Worm (Caenorhabditis elegans) whole organism, dauer: ENCODE data around the gene nas-13.

ENCODE experiments used
- unc-62 ChIP-seq: sonication (generic microtip); optimal IDR thresholded peaks from 2 replicates; lab custom pipeline; 2017; ENCODE audit warnings: missing biosample characterization, missing genetic modification reagents, missing genetic modification characterization

Gene nas-13

DNA sequence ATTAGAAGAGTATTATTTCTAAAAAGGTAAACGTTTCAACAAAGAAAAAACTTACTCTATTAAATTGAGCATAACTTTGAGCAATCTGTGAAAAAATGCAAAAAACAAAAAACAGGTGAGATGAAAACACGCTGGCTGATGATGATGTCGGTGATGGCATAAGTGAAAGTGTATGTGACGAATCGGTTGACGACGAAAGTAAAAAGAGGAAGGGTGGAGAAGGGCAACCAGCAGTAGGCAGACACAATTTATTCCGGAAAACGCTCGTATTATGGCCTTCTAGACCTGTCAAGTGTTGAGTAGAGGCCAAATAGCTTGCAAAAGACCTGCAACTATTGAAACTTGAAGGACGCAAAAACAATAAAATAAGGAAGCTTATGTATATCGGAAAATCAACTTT is at the start of gene nas-13:
TSS of gene nas-13 (minus strand) at position 323 of the 400 bp plus-strand sequence.
- no peak for TF ChIP-seq unc-62 (GFP tag; lab: Kevin White, UChicago)

DNA sequence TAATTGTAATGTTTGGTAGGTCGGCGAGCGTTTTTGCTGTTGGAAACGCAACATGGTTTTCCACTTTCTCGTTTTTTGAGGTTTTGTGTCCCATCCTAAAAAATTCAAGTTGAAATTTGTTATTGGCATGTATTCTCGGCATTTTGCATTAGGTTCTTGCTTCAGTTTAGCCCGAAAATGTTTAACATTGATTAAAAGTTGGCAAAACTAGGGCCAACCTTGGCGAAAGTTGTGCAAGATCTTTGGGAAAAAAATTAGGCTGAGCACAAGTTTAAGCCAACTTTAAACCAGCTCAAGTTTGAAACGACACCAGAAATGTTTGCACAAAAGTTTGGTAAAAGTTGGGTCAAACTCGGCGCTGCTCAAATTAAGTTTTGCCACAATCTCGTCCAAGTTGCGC is 49.3 kb upstream of the nas-13 start, which contains the start of gene exc-1:
TSS of gene exc-1 (minus strand) at position 101 of the 400 bp plus-strand sequence.
- no peak for TF ChIP-seq unc-62 (GFP tag; lab: Kevin White, UChicago)

- TF ChIP-seq unc-62 (GFP tag; lab: Kevin White, UChicago) = no peak
Measured at ce11 chrX:15469957-15470548, 42.0 kb upstream of the nas-13 start.

DNA sequence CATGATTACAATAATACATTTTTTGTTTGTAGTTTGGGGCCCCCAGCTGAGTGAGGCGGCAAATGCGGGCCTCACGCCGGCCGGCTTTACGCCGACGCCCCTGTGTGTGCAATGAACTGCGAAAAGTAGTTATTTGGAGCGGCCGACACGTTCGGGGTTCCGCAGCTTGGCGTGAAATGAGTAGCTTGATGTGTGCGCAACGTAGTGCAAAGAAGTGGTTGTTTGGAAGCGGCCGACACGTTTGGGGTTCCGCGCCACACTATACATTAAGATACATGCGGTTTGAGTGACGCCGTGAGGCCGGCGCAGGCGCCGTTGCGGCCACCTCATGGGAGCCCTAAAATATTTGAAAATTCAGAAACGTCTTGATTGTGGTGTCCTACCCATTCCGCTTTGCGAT is 40.6 kb upstream of the nas-13 start:
- no peak for TF ChIP-seq unc-62 (GFP tag; lab: Kevin White, UChicago)

DNA sequence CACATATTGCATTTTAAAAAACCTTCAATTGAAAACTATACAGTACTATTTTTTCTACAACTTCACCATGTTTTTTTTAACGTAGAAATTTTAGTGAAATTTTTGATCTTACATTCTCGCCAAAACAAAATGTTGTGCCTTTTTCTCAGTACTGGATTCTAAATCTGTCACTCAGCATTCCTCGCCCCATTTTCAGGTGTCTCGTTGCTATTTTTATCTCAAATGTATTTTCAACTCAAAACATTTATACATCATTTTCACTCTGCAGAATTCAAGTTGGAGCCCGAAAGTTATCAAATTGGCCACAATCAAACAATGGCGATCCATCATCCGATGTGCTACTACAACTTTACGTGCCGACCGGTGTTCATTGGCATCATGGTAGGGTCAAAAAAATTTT is 38.0 kb upstream of the nas-13 start, which contains the start of gene sprr-1:
TSS of gene sprr-1 (plus strand) at position 269 of the 400 bp plus-strand sequence.
- no peak for TF ChIP-seq unc-62 (GFP tag; lab: Kevin White, UChicago)

ce11 chrX:15465050-15465449 is 37.0 kb upstream of the nas-13 start:
- no peak for TF ChIP-seq unc-62 (GFP tag; lab: Kevin White, UChicago)

DNA sequence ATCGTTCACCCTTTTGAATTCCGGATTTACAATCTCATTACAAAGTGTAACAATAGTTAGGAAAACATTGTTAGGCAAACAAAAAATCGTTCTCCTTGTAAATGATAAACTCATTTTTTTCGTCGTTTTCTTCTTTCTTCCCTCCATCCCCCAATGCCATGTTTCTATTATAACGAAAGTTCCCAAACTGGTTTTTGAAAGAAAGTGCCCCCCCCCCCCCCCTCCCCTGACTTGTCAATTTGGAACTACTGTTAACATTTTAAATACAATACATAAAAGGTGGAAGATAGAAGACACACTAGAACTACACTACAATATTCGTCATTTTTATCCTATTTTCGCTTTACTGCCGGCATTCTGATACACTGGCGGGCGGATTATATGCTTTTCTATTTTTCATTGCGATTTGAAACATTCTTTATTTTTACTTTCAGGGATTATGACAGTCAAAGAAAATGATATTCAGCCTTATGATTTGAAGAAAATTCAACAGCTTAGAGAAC is 18.3 kb upstream of the nas-13 start, which contains the start of gene R03A10.5:
TSS of gene R03A10.5 (plus strand) at position 431 of the 503 bp plus-strand sequence.
- no peak for TF ChIP-seq unc-62 (GFP tag; lab: Kevin White, UChicago)

- TF ChIP-seq unc-62 (GFP tag; lab: Kevin White, UChicago) = no peak
Measured at ce11 chrX:15441686-15442067, 13.6 kb upstream of the nas-13 start, which contains the start of gene nkat-3. TSS of gene nkat-3 (plus strand) at chrX:15441731.

DNA sequence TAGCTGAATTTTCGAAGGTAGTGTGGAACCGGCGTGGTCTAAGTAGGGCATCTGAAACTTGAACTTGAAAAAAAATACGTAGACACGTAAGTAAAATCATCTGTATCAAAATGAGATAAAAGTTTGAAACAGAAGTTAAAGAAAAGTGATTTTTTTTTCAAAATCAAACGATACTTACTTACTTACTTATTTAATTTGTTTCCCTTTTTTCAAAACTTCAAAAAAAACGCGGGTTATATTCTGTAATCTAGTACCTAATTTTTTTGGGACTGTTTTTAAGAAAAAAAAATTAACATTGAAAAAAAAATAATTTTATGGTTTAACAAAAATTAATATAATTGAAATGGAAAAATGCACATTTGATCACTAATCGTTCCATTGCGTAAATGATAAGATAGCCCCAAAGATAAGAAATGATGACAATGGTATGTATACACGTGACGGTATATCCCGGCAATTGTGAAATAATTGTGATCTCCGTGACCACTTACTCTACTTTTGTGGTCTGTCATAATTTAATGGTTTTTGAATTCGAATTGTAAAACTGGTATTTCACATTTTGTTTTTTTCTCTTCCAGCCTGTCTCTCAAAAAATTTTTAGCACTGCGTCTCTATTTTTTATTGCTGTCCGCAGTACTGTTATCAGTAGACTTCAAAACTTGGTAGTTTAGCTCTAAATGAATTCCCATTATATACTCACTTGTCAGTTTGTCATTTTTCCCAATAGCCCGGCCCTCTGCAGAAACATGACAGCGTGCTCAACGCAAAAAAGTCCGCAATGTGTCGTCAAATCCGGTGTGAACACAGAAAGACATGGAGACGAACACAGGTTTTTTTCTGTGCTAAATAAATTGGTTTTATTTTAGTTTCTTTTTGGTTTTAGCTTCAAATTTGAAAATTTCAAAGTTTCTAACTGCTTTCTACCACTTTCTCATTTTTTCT is 13.0 kb upstream of the nas-13 start, which contains the start of gene mocs-1:
TSS of gene mocs-1 (minus strand) at position 51 of the 942 bp plus-strand sequence.
- no peak for TF ChIP-seq unc-62 (GFP tag; lab: Kevin White, UChicago)

ce11 chrX:15438768-15439167 is 10.7 kb upstream of the nas-13 start:
- no peak for TF ChIP-seq unc-62 (GFP tag; lab: Kevin White, UChicago)

- no peak for TF ChIP-seq unc-62 (GFP tag; lab: Kevin White, UChicago)
Measured at ce11 chrX:15434922-15435321, 6.9 kb upstream of the nas-13 start.

DNA sequence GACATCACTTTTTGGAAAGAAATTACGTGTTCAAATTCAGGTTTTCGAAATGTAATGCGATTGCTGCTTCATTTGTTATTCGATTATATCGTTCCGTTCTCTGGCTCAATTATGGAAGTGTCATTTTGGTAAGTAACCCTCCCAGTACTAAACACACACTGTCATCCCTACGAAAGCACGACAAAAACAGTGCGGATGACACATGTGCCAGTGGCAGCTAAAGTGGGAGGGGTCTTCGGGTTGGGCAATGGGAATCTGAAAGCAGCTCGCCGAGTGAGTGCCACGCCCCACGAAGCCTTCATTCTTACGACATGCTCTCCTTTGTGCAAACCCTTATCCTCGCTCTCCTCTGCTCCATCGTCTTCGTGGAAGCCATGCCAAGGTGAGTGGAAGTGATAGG is 5.4 kb upstream of the nas-13 start, which contains the start of gene flp-32:
TSS of gene flp-32 (plus strand) at position 301 of the 400 bp plus-strand sequence.
- TF ChIP-seq unc-62 (GFP tag; lab: Kevin White, UChicago) = no peak

DNA sequence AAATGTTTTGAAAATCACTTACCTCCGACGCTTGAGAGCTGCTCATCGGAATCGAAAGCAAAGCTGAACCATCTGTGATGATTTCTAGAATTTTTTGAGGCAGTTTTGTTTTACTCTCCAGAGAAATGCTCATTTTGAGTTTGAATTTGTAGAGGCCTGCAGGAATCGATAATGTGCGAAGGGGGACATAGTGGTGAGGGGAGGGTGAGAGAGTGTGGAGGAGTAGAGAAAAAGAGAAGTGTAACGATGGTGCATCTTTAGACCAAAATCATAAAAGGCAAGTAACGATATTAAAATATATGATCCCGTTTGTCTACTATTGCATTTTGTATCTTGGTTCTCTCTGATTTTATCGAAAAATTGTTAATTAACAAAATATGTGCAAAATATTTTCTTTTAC is 2.9 kb upstream of the nas-13 start, which contains the start of gene blos-8:
TSS of gene blos-8 (minus strand) at position 216 of the 400 bp plus-strand sequence.
- no peak for TF ChIP-seq unc-62 (GFP tag; lab: Kevin White, UChicago)

- TF ChIP-seq unc-62 (GFP tag; lab: Kevin White, UChicago) = no peak
Measured at ce11 chrX:15423708-15424423, 4.2 kb downstream of the nas-13 start.

- TF ChIP-seq unc-62 (GFP tag; lab: Kevin White, UChicago) = no peak
Measured at ce11 chrX:15420671-15421070, 7.4 kb downstream of the nas-13 start, which contains the start of gene F39D8.3. TSS of gene F39D8.3 (plus strand) at chrX:15420971.
